Fruit fly (Drosophila melanogaster) whole organism, embryonic: Measurements from ENCODE around the gene mRRF2.

Experiments used
- Asciz ChIP-seq: fragments of 200-800 bp; sonication (Bioruptor generic); optimal IDR thresholded peaks from 2 replicates; lab custom pipeline; 2017; ENCODE audit warnings: missing biosample characterization, mild to moderate bottlenecking, missing genetic modification characterization, missing genetic modification reagents
- Blimp-1 ChIP-seq: fragments of 200-800 bp; sonication (Bioruptor generic); optimal IDR thresholded peaks from 3 replicates; lab custom pipeline; 2018; ENCODE audit warnings: missing biosample characterization, missing genetic modification characterization, mild to moderate bottlenecking, moderate library complexity, missing genetic modification reagents
- CG1024 ChIP-seq: fragments of 200-800 bp; sonication (Bioruptor generic); IDR thresholded peaks from 2 replicates; pipeline ENCODE4 v1.3.6; 2022; ENCODE audit warnings: missing biosample characterization, missing genetic modification characterization
- CG10321 ChIP-seq: fragments of 200-800 bp; sonication (Bioruptor generic); IDR thresholded peaks from 2 replicates; pipeline ENCODE4 v1.3.6; 2022; ENCODE audit warnings: missing biosample characterization, missing genetic modification characterization
- CG11456 ChIP-seq: fragments of 200-800 bp; sonication (Bioruptor generic); IDR thresholded peaks from 3 replicates; pipeline ENCODE4 v1.3.6; 2022; ENCODE audit warnings: missing biosample characterization, missing genetic modification characterization
- CG11696 ChIP-seq: fragments of 200-800 bp; sonication (Bioruptor generic); IDR thresholded peaks from 2 replicates; pipeline ENCODE4 v1.3.6; 2022; ENCODE audit warnings: missing biosample characterization, missing genetic modification characterization
- CG12155 ChIP-seq: fragments of 200-800 bp; sonication (Bioruptor generic); optimal IDR thresholded peaks from 3 replicates; lab custom pipeline; 2016; ENCODE audit warnings: missing biosample characterization, missing genetic modification characterization
- CG12942 ChIP-seq: fragments of 200-800 bp; sonication (Bioruptor generic); optimal IDR thresholded peaks from 3 replicates; lab custom pipeline; 2016; ENCODE audit warnings: missing biosample characterization, missing genetic modification characterization
- CG15011 ChIP-seq: fragments of 200-800 bp; sonication (Bioruptor generic); optimal IDR thresholded peaks from 3 replicates; lab custom pipeline; 2018; ENCODE audit warnings: missing biosample characterization, mild to moderate bottlenecking, missing genetic modification characterization
- CG1529 ChIP-seq: fragments of 200-800 bp; sonication (Bioruptor generic); optimal IDR thresholded peaks from 3 replicates; lab custom pipeline; 2018; ENCODE audit warnings: missing biosample characterization, missing genetic modification characterization
- CG15601 ChIP-seq: fragments of 200-800 bp; sonication (Bioruptor generic); optimal IDR thresholded peaks from 3 replicates; lab custom pipeline; 2019; ENCODE audit warnings: missing biosample characterization, mild to moderate bottlenecking, missing genetic modification characterization, moderate library complexity
- CG1603 ChIP-seq: fragments of 200-800 bp; sonication (Bioruptor generic); optimal IDR thresholded peaks from 2 replicates; lab custom pipeline; 2019; ENCODE audit warnings: missing biosample characterization, mild to moderate bottlenecking, missing genetic modification characterization, moderate library complexity
- CG17328 ChIP-seq: fragments of 200-800 bp; sonication (Bioruptor generic); IDR thresholded peaks from 2 replicates; pipeline ENCODE4 v1.3.6; 2022; ENCODE audit warnings: missing biosample characterization, missing genetic modification characterization
- CG17361 ChIP-seq: fragments of 200-800 bp; sonication (Bioruptor generic); IDR thresholded peaks from 3 replicates; pipeline ENCODE4 v1.3.6; 2022; ENCODE audit warnings: missing biosample characterization, missing genetic modification characterization
- CG2199 ChIP-seq: fragments of 200-800 bp; sonication (Bioruptor generic); IDR thresholded peaks from 3 replicates; pipeline ENCODE4 v1.3.6; 2022; ENCODE audit warnings: missing biosample characterization, missing genetic modification characterization
- CG31224 ChIP-seq: fragments of 200-800 bp; sonication (Bioruptor generic); IDR thresholded peaks from 2 replicates; pipeline ENCODE4 v1.3.6; 2022; ENCODE audit warnings: missing biosample characterization, missing genetic modification characterization
- CG4360 ChIP-seq: fragments of 200-800 bp; sonication (Bioruptor generic); IDR thresholded peaks from 2 replicates; pipeline ENCODE4 v1.3.6; 2022; ENCODE audit warnings: missing biosample characterization, missing genetic modification characterization
- CG5953 ChIP-seq: fragments of 200-800 bp; sonication (Bioruptor generic); IDR thresholded peaks from 2 replicates; pipeline ENCODE4 v1.3.6; 2022; ENCODE audit warnings: missing biosample characterization, missing genetic modification characterization
- CG7271 ChIP-seq: fragments of 200-800 bp; sonication (Bioruptor generic); optimal IDR thresholded peaks from 2 replicates; lab custom pipeline; 2018; ENCODE audit warnings: missing biosample characterization, mild to moderate bottlenecking, missing genetic modification characterization, moderate library complexity
- CG7556 ChIP-seq: fragments of 200-800 bp; sonication (Bioruptor generic); optimal IDR thresholded peaks from 2 replicates; lab custom pipeline; 2017; ENCODE audit warnings: missing biosample characterization, mild to moderate bottlenecking, missing genetic modification characterization
- CG8388 ChIP-seq: fragments of 200-800 bp; sonication (Bioruptor generic); optimal IDR thresholded peaks from 2 replicates; lab custom pipeline; 2019; ENCODE audit warnings: missing biosample characterization, mild to moderate bottlenecking, missing genetic modification characterization, moderate library complexity
- CG9817 ChIP-seq: fragments of 200-800 bp; sonication (Bioruptor generic); optimal IDR thresholded peaks from 2 replicates; lab custom pipeline; 2018; ENCODE audit warnings: missing biosample characterization, mild to moderate bottlenecking, missing genetic modification characterization, moderate library complexity
- CkIIα-i1 ChIP-seq: fragments of 200-800 bp; sonication (Bioruptor generic); IDR thresholded peaks from 2 replicates; pipeline ENCODE4 v1.3.6; 2022; ENCODE audit warnings: missing biosample characterization, missing genetic modification characterization
- CoRest ChIP-seq: fragments of 200-800 bp; sonication (Bioruptor generic); optimal IDR thresholded peaks from 3 replicates; lab custom pipeline; 2018; ENCODE audit warnings: missing biosample characterization, mild to moderate bottlenecking, missing genetic modification characterization, moderate library complexity
- Doc3 ChIP-seq: fragments of 200-800 bp; sonication (Bioruptor generic); IDR thresholded peaks from 3 replicates; pipeline ENCODE4 v1.3.6; 2022; ENCODE audit warnings: missing biosample characterization, missing genetic modification characterization; ENCODE audit not compliant: partially characterized antibody
- Fer3 ChIP-seq: fragments of 200-800 bp; sonication (Bioruptor generic); optimal IDR thresholded peaks from 2 replicates; lab custom pipeline; 2018; ENCODE audit warnings: missing biosample characterization, mild to moderate bottlenecking, missing genetic modification characterization, moderate library complexity
- Mad ChIP-seq: fragments of 200-800 bp; sonication (Bioruptor generic); optimal IDR thresholded peaks from 2 replicates; lab custom pipeline; 2016; ENCODE audit warnings: missing biosample characterization, missing genetic modification characterization
- NFAT ChIP-seq: fragments of 200-800 bp; sonication (Bioruptor generic); IDR thresholded peaks from 2 replicates; pipeline ENCODE4 v1.3.6; 2022; ENCODE audit warnings: missing biosample characterization, missing genetic modification characterization
- Pdp1 ChIP-seq, 2 experiments: fragments of 200-800 bp; sonication (Bioruptor generic); optimal IDR thresholded peaks; 3 replicates each; lab custom pipeline; 2016; ENCODE audit warnings: missing biosample characterization in 2 of 2, missing genetic modification characterization in 2 of 2, mild to moderate bottlenecking in 1 of 2, moderate library complexity in 1 of 2
- Ssrp ChIP-seq: fragments of 200-800 bp; sonication (Bioruptor generic); optimal IDR thresholded peaks from 2 replicates; lab custom pipeline; 2018; ENCODE audit warnings: missing biosample characterization, mild to moderate bottlenecking, missing genetic modification characterization, moderate library complexity
- Vsx1 ChIP-seq: fragments of 200-800 bp; sonication (Bioruptor generic); optimal IDR thresholded peaks from 2 replicates; lab custom pipeline; 2017; ENCODE audit warnings: missing biosample characterization, mild to moderate bottlenecking, missing genetic modification characterization, missing genetic modification reagents
- ara ChIP-seq: fragments of 200-800 bp; sonication (Bioruptor generic); IDR thresholded peaks from 2 replicates; pipeline ENCODE4 v1.3.6; 2022; ENCODE audit warnings: missing biosample characterization, missing genetic modification characterization
- bcd ChIP-seq: fragments of 200-800 bp; sonication (Bioruptor generic); optimal IDR thresholded peaks from 2 replicates; lab custom pipeline; 2017; ENCODE audit warnings: missing biosample characterization, mild to moderate bottlenecking, missing genetic modification characterization
- crp ChIP-seq, 2 experiments: fragments of 200-800 bp; sonication (Bioruptor generic); optimal IDR thresholded peaks; 2 replicates in 1 of 2; 3 replicates in 1 of 2; lab custom pipeline; 2017; ENCODE audit warnings: missing biosample characterization in 2 of 2, missing genetic modification characterization in 2 of 2, mild to moderate bottlenecking in 1 of 2, moderate library complexity in 1 of 2
- ewg ChIP-seq: fragments of 200-800 bp; sonication (Bioruptor generic); optimal IDR thresholded peaks from 3 replicates; lab custom pipeline; 2017; ENCODE audit warnings: mild to moderate bottlenecking, missing biosample characterization, missing genetic modification reagents, missing genetic modification characterization
- exex ChIP-seq: fragments of 200-800 bp; sonication (Bioruptor generic); optimal IDR thresholded peaks from 4 replicates; lab custom pipeline; 2018; ENCODE audit warnings: missing biosample characterization, mild to moderate bottlenecking, missing genetic modification characterization, moderate library complexity
- ftz-f1 ChIP-seq: fragments of 200-800 bp; sonication (Bioruptor generic); optimal IDR thresholded peaks from 2 replicates; lab custom pipeline; 2016; ENCODE audit warnings: missing biosample characterization, missing genetic modification characterization
- gcm ChIP-seq: fragments of 200-800 bp; sonication (Bioruptor generic); optimal IDR thresholded peaks from 2 replicates; lab custom pipeline; 2019; ENCODE audit warnings: missing biosample characterization, mild to moderate bottlenecking, missing genetic modification characterization, moderate library complexity
- lola ChIP-seq, 3 experiments: fragments of >200 bp in 2 of 3; fragments of 200-800 bp in 1 of 3; sonication (Bioruptor generic) in 1 of 3; optimal IDR thresholded peaks; 2 replicates each; lab custom pipeline; 2017 to 2019; ENCODE audit warnings: missing biosample characterization in 3 of 3, missing genetic modification characterization in 3 of 3, mild to moderate bottlenecking in 1 of 3, moderate library complexity in 1 of 3
- nerfin-2 ChIP-seq: fragments of 200-800 bp; sonication (Bioruptor generic); IDR thresholded peaks from 2 replicates; pipeline ENCODE4 v1.3.6; 2022; ENCODE audit warnings: missing biosample characterization, missing genetic modification characterization; ENCODE audit not compliant: partially characterized antibody
- org-1 ChIP-seq: fragments of 200-800 bp; sonication (Bioruptor generic); optimal IDR thresholded peaks from 2 replicates; lab custom pipeline; 2017; ENCODE audit warnings: missing biosample characterization, missing genetic modification characterization
- pho ChIP-seq: fragments of 200-800 bp; sonication (Bioruptor generic); optimal IDR thresholded peaks from 2 replicates; lab custom pipeline; 2016; ENCODE audit warnings: missing biosample characterization, missing genetic modification characterization
- psq ChIP-seq: fragments of 200-800 bp; sonication (Bioruptor generic); optimal IDR thresholded peaks from 2 replicates; lab custom pipeline; 2017; ENCODE audit warnings: missing biosample characterization, missing genetic modification characterization
- scrt ChIP-seq: fragments of 200-800 bp; sonication (Bioruptor generic); optimal IDR thresholded peaks from 2 replicates; lab custom pipeline; 2018; ENCODE audit warnings: missing biosample characterization, mild to moderate bottlenecking, missing genetic modification characterization, moderate library complexity
- sd ChIP-seq: fragments of 200-800 bp; sonication (Bioruptor generic); optimal IDR thresholded peaks from 3 replicates; lab custom pipeline; 2018; ENCODE audit warnings: missing biosample characterization, mild to moderate bottlenecking, missing genetic modification characterization, moderate library complexity
- sens ChIP-seq: fragments of 200-800 bp; sonication (Bioruptor generic); peaks from one replicate; lab custom pipeline; 2016; ENCODE audit warnings: missing biosample characterization, missing genetic modification characterization
- sim ChIP-seq: fragments of 200-800 bp; sonication (Bioruptor generic); IDR thresholded peaks from 2 replicates; pipeline ENCODE4 v1.3.6; 2022; ENCODE audit warnings: missing biosample characterization, missing genetic modification characterization
- sob ChIP-seq: fragments of 200-800 bp; sonication (Bioruptor generic); IDR thresholded peaks from 2 replicates; pipeline ENCODE4 v1.3.6; 2022; ENCODE audit warnings: missing biosample characterization, missing genetic modification characterization
- tap ChIP-seq: fragments of 200-800 bp; optimal IDR thresholded peaks from 3 replicates; lab custom pipeline; 2019; ENCODE audit warnings: missing biosample characterization, mild to moderate bottlenecking, missing genetic modification characterization, moderate library complexity
- zfh2 ChIP-seq: fragments of 200-800 bp; sonication (Bioruptor generic); optimal IDR thresholded peaks from 2 replicates; lab custom pipeline; 2016; ENCODE audit warnings: missing biosample characterization, missing genetic modification characterization

Gene mRRF2

DNA sequence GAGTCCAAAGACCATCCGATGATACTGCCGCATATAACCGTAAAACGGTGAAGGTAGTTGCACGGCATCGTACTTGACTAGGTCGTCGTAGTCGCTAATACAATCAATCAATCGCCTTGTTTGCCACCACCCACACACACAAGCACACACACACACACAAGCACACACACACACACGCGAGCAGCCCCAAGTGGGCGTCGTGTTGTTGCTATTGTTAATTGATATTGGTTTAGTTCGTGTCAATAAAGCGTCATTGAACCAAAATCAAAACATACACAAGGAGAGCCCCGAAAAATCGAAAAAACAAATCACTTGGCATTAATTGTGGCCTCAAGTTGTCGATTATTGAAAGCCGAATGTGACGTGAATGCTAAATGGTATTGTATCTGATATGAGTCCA is 17.0 kb upstream of the mRRF2 start (continued):
- peak; percentile 52 for TF ChIP-seq Fer3 (tag; lab: Kevin White, UChicago)
- no peak for TF ChIP-seq pho (GFP tag; lab: Kevin White, UChicago)
- peak; percentile 47; the same call in 1 of the 2 replicates for TF ChIP-seq CG17328 (GFP tag; lab: Robert Waterston, UW)
- TF ChIP-seq Doc3 (GFP tag; lab: Robert Waterston, UW) = no peak
- TF ChIP-seq zfh2 (GFP tag; lab: Kevin White, UChicago) = no peak
- no peak for TF ChIP-seq CG1024 (GFP tag; lab: Robert Waterston, UW)
- TF ChIP-seq sens (GFP tag; lab: Kevin White, UChicago) = peak; percentile 95
- TF ChIP-seq CG11696 = no peak; the same call in 1 of the 2 replicates
- no peak for TF ChIP-seq CG31224
- TF ChIP-seq lola (GFP tag; optimal IDR thresholded peaks at IDR 0.05; lab: Kevin White, UChicago) = peak in 1 of 3 experiments; percentile 30
- TF ChIP-seq ewg = peak; percentile 21
- TF ChIP-seq psq (GFP tag; lab: Kevin White, UChicago) = no peak
- peak; percentile 40 for TF ChIP-seq org-1 (GFP tag; lab: Kevin White, UChicago)
- peak; percentile 29; the same call in 1 of the 2 replicates for TF ChIP-seq sim (GFP tag; lab: Robert Waterston, UW)
- TF ChIP-seq CkIIα-i1 (GFP tag; lab: Robert Waterston, UW) = no peak
- no peak for TF ChIP-seq Ssrp (tag; lab: Kevin White, UChicago)
- TF ChIP-seq Pdp1 (GFP tag; optimal IDR thresholded peaks at IDR 0.05; lab: Kevin White, UChicago) = peak; percentile 15 to 38
- TF ChIP-seq CG5953 = no peak
- TF ChIP-seq bcd = peak; percentile 29
- peak; percentile 37 for TF ChIP-seq ftz-f1 (GFP tag; lab: Kevin White, UChicago)
- TF ChIP-seq gcm (GFP tag; lab: Kevin White, UChicago) = peak; percentile 25
- no peak for TF ChIP-seq CG8388 (GFP tag; lab: Kevin White, UChicago)
- TF ChIP-seq Vsx1 = peak; percentile 77
- TF ChIP-seq CG9817 (tag; lab: Kevin White, UChicago) = peak; percentile 7
- peak; percentile 57; the same call in 1 of the 3 replicates for TF ChIP-seq CG2199 (GFP tag; lab: Robert Waterston, UW)
- TF ChIP-seq Mad (GFP tag; lab: Kevin White, UChicago) = no peak
- TF ChIP-seq CG17361 (GFP tag; lab: Robert Waterston, UW) = no peak
- peak; percentile 39 for TF ChIP-seq Blimp-1
- TF ChIP-seq CG1603 (tag; lab: Kevin White, UChicago) = peak; percentile 64
- no peak for TF ChIP-seq CG7271
- TF ChIP-seq CG15011 (GFP tag; lab: Kevin White, UChicago) = no peak
- 0 out of 2 replicates have a peak, but pooled peaks have one; percentile 10 for TF ChIP-seq CG10321 (GFP tag; lab: Robert Waterston, UW)
- peak; percentile 66 for TF ChIP-seq CG15601
- TF ChIP-seq CG4360 (GFP tag; lab: Robert Waterston, UW) = peak; percentile 39
- 0 out of 3 replicates have a peak, but pooled peaks have one; percentile 35 for TF ChIP-seq CG11456 (GFP tag; lab: Robert Waterston, UW)
- TF ChIP-seq CG12942 (GFP tag; lab: Kevin White, UChicago) = peak; percentile 42
- no peak for TF ChIP-seq nerfin-2
- peak; percentile 26 for TF ChIP-seq CoRest (tag; lab: Kevin White, UChicago)
- TF ChIP-seq sob (GFP tag; lab: Robert Waterston, UW) = peak; percentile 64; the same call in 1 of the 2 replicates
- peak; percentile 56 for TF ChIP-seq ara (GFP tag; lab: Robert Waterston, UW)
- peak; percentile 36 for TF ChIP-seq CG1529 (GFP tag; lab: Kevin White, UChicago)
- no peak for TF ChIP-seq NFAT (GFP tag; lab: Robert Waterston, UW)
- TF ChIP-seq exex (tag; lab: Kevin White, UChicago) = peak; percentile 62
- peak; percentile 65 for TF ChIP-seq Asciz (GFP tag; lab: Kevin White, UChicago)
- no peak for TF ChIP-seq CG12155
- peak; percentile 31 for TF ChIP-seq sd
- peak; percentile 12 for TF ChIP-seq scrt (GFP tag; lab: Kevin White, UChicago)
- TF ChIP-seq CG7556 (GFP tag; lab: Kevin White, UChicago) = peak; percentile 57
- TF ChIP-seq crp (GFP tag; optimal IDR thresholded peaks at IDR 0.05; lab: Kevin White, UChicago) = no peak
- TF ChIP-seq tap (tag; lab: Kevin White, UChicago) = peak; percentile 36
